Worm (Caenorhabditis elegans): ENCODE results near the gene trpp-1.

trpp-1 gene

DNA sequence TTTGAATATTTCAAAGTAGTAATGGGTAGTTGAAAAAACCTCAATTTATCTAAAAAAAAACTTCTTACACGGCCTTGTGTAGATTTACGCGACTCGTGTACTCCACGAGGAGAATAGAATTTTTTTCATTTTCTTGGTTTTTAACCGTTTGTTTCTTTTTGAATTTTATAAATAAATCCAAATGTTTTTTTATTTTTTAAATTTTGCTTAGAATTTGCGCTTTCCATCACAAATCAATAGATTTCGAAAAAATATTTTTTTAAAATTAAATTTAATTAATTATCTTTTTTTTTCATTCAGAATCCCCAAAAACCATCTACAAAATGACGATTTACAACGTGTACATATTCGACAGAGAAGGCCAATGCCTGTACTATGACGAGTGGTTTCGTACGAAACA is at the start of gene trpp-1:
Gene trpp-1, plus strand, starts transcription at position 301 of the 400 bp plus-strand sequence.
- TF ChIP-seq nhr-85 (tag), result peak; percentile 20
- no peak for TF ChIP-seq ztf-4 (tag; optimal IDR thresholded peaks at IDR 0.05)

DNA sequence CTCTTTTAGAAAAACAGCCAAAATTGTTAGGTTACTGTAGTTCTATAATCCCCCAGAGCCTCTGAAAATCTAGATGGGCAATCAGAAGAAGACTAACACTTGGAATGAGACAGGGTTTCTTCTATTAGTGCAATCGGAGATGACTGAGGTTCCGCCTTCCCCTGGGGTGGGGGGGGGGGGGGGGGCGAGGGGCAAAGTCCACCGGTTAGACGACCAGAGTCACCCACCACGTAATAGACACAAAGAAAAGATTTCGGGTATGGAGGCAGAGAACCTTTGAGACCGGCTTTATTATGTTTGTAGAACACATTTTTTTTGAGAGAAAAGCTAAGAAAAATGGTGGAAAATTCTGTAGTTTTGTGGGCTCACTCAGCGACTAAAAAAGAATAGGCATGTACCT is 49.2 kb upstream of the trpp-1 start:
- TF ChIP-seq unc-130 (tag; optimal IDR thresholded peaks at IDR 0.05) (no peak), lin-15B (tag; optimal IDR thresholded peaks at IDR 0.05) (no peak), ceh-88 (GFP tag; IDR thresholded peaks at IDR 0.05) (no peak), unc-98 (GFP tag; IDR thresholded peaks at IDR 0.05) (no peak), swsn-7 (tag; optimal IDR thresholded peaks at IDR 0.05) (no peak), nhr-28 (tag; optimal IDR thresholded peaks at IDR 0.05) (no peak), rnt-1 (tag; optimal IDR thresholded peaks at IDR 0.05) (no peak), ceh-82 (tag; optimal IDR thresholded peaks at IDR 0.05) (no peak), zag-1 (tag; optimal IDR thresholded peaks at IDR 0.05) (no peak), ztf-4 (tag; optimal IDR thresholded peaks at IDR 0.05) (no peak), unc-86 (tag; optimal IDR thresholded peaks at IDR 0.05) (no peak), fkh-4 (tag; optimal IDR thresholded peaks at IDR 0.05; ENCODE audit: borderline replicate concordance) (no peak), C16A3.4 (tag; optimal IDR thresholded peaks at IDR 0.05) (no peak), pqm-1 (tag; optimal IDR thresholded peaks at IDR 0.05) (no peak), ets-5 (GFP tag; IDR thresholded peaks at IDR 0.05) (no peak), lir-3 (tag; optimal IDR thresholded peaks at IDR 0.05; ENCODE audit: poor library complexity) (no peak)

DNA sequence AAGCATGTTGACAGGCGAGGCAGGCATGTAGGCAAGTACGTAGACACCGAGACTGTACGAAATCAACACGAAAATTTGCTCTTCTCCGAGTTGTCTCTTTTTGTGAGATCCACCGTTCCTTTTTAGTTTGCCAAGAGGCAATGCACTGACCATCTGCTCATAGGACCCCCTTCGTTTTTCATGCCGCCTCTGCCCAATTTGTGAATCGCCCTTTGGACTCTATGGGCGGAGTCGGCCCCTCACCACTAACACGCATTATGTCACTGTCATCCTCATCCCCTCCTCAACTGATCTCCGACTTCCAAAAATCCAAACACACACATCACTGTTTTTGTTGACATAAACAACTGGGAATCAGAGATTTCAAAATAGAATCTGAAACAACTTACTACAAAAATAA is 47.5 kb upstream of the trpp-1 start:
- no peak for TF ChIP-seq fkh-8 (tag; optimal IDR thresholded peaks at IDR 0.05)
- TF ChIP-seq zag-1 (tag; optimal IDR thresholded peaks at IDR 0.05), result no peak
- TF ChIP-seq unc-62 (GFP tag; optimal IDR thresholded peaks at IDR 0.05), result no peak
- no peak for TF ChIP-seq fkh-10 (GFP tag; optimal IDR thresholded peaks at IDR 0.05)
- no peak for TF ChIP-seq unc-130 (tag; optimal IDR thresholded peaks at IDR 0.05)
- no peak for TF ChIP-seq lin-13 (GFP tag; optimal IDR thresholded peaks at IDR 0.05)

DNA sequence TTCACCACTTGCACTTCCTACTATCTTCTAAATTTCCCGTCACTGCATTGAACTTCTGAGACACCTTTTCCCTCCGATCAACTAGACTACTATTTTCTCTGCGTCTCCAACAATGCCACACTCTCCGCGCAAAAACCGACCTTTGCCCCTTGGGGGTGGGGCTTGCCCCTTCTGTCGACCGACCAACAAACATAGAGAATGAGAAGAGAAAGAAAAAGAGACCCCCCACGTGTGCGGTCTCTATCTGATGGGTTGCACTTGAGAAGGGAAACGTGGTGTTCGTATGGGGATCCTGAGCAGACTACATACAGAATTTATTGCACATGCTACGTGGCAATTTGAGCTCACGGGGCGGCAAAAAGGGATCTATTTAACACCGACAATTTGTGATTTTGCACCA is 46.2 kb upstream of the trpp-1 start:
- no peak for TF ChIP-seq ceh-63 (GFP tag; optimal IDR thresholded peaks at IDR 0.05)
- TF ChIP-seq nhr-20 (tag; optimal IDR thresholded peaks at IDR 0.05), result peak; percentile 69
- peak; percentile 18 for TF ChIP-seq rnt-1 (tag; optimal IDR thresholded peaks at IDR 0.05)
- TF ChIP-seq ceh-82 (tag; optimal IDR thresholded peaks at IDR 0.05), result peak in 1 of 3 experiments; percentile 14
- peak; percentile 13; the same call in 1 of the 2 replicates for TF ChIP-seq nhr-19 (GFP tag; conservative IDR thresholded peaks at IDR 0.05)
- peak in 1 of 2 experiments; percentile 40 for TF ChIP-seq lin-35 (GFP tag; optimal IDR thresholded peaks at IDR 0.05)
- peak; percentile 62 for TF ChIP-seq nhr-71 (tag; optimal IDR thresholded peaks at IDR 0.05)
- no peak for TF ChIP-seq pag-3 (tag; optimal IDR thresholded peaks at IDR 0.05; ENCODE audit: borderline replicate concordance, insufficient read depth)
- peak; percentile 33 for TF ChIP-seq snu-23 (GFP tag; optimal IDR thresholded peaks at IDR 0.05)
- peak; percentile 26 for TF ChIP-seq nhr-47 (tag; optimal IDR thresholded peaks at IDR 0.05)
- peak; percentile 33 for TF ChIP-seq nhr-90 (tag; optimal IDR thresholded peaks at IDR 0.05; ENCODE audit: poor library complexity)
- TF ChIP-seq zag-1 (tag; optimal IDR thresholded peaks at IDR 0.05), result no peak
- no peak for TF ChIP-seq irx-1 (tag; optimal IDR thresholded peaks at IDR 0.05)
- TF ChIP-seq swsn-7 (tag; optimal IDR thresholded peaks at IDR 0.05), result peak; percentile 16
- TF ChIP-seq zip-4 (GFP tag; optimal IDR thresholded peaks at IDR 0.05), result no peak
- TF ChIP-seq efl-1 (optimal IDR thresholded peaks at IDR 0.05), result peak; percentile 20 to 50
- peak; percentile 26 to 93 for TF ChIP-seq efl-1 (GFP tag; optimal IDR thresholded peaks at IDR 0.05 in 1 of 2)
- peak; percentile 31 for TF ChIP-seq tbx-2 (tag; optimal IDR thresholded peaks at IDR 0.05)
- peak; percentile 72 for TF ChIP-seq nhr-85 (tag)
- TF ChIP-seq dsc-1 (tag; optimal IDR thresholded peaks at IDR 0.05), result peak; percentile 58
- TF ChIP-seq mdl-1 (tag; optimal IDR thresholded peaks at IDR 0.05), result peak in 1 of 2 experiments; percentile 77
- TF ChIP-seq unc-62 (GFP tag; optimal IDR thresholded peaks at IDR 0.05), result no peak
- no peak for TF ChIP-seq fkh-4 (tag; optimal IDR thresholded peaks at IDR 0.05; ENCODE audit: borderline replicate concordance)
- peak in 2 of 3 experiments; percentile 22 to 35 for TF ChIP-seq dpl-1 (GFP tag; optimal IDR thresholded peaks at IDR 0.05)
- TF ChIP-seq lin-14 (GFP tag; optimal IDR thresholded peaks at IDR 0.05), result peak; percentile 73
- no peak for TF ChIP-seq lin-15B (tag; optimal IDR thresholded peaks at IDR 0.05)
